Fruit fly (Drosophila melanogaster) whole organism, embryonic: ENCODE results near the gene Dnaaf4.

Experiments
- BEAF-32 ChIP-seq: fragments of 200-800 bp; sonication (Bioruptor generic); optimal IDR thresholded peaks from 3 replicates; lab custom pipeline; 2017; ENCODE audit warnings: missing biosample characterization, missing genetic modification characterization, mild to moderate bottlenecking, moderate library complexity, missing genetic modification reagents
- Bgb ChIP-seq: fragments of 200-800 bp; sonication (Bioruptor generic); IDR thresholded peaks from 2 replicates; pipeline ENCODE4 v1.3.6; 2022; ENCODE audit warnings: missing biosample characterization, missing genetic modification characterization; ENCODE audit not compliant: partially characterized antibody
- CG1024 ChIP-seq: fragments of 200-800 bp; sonication (Bioruptor generic); IDR thresholded peaks from 2 replicates; pipeline ENCODE4 v1.3.6; 2022; ENCODE audit warnings: missing biosample characterization, missing genetic modification characterization
- CG11456 ChIP-seq: fragments of 200-800 bp; sonication (Bioruptor generic); IDR thresholded peaks from 3 replicates; pipeline ENCODE4 v1.3.6; 2022; ENCODE audit warnings: missing biosample characterization, missing genetic modification characterization
- CG13287 ChIP-seq: fragments of 200-800 bp; sonication (Bioruptor generic); IDR thresholded peaks from 2 replicates; pipeline ENCODE4 v1.3.6; 2022; ENCODE audit warnings: missing biosample characterization, missing genetic modification characterization; ENCODE audit not compliant: partially characterized antibody
- CG13624 ChIP-seq: fragments of 200-800 bp; sonication (Bioruptor generic); optimal IDR thresholded peaks from 2 replicates; lab custom pipeline; 2016; ENCODE audit warnings: missing biosample characterization, missing genetic modification characterization
- CG15514 ChIP-seq: fragments of 200-800 bp; sonication (Bioruptor generic); optimal IDR thresholded peaks from 3 replicates; lab custom pipeline; 2017; ENCODE audit warnings: missing biosample characterization, missing genetic modification characterization, mild to moderate bottlenecking, moderate library complexity, missing genetic modification reagents
- CG16779 ChIP-seq: fragments of 200-800 bp; sonication (Bioruptor generic); IDR thresholded peaks from 2 replicates; pipeline ENCODE4 v1.3.6; 2022; ENCODE audit warnings: missing biosample characterization, missing genetic modification characterization
- CG2116 ChIP-seq: fragments of 200-800 bp; sonication (Bioruptor generic); optimal IDR thresholded peaks from 3 replicates; lab custom pipeline; 2018; ENCODE audit warnings: missing biosample characterization, mild to moderate bottlenecking, missing genetic modification characterization
- CG4617 ChIP-seq: fragments of 200-800 bp; sonication (Bioruptor generic); optimal IDR thresholded peaks from 3 replicates; lab custom pipeline; 2016; ENCODE audit warnings: missing biosample characterization, missing genetic modification characterization, borderline replicate concordance
- CG6683 ChIP-seq: fragments of 200-800 bp; sonication (Bioruptor generic); optimal IDR thresholded peaks from 2 replicates; lab custom pipeline; 2017; ENCODE audit warnings: missing biosample characterization, mild to moderate bottlenecking, missing genetic modification characterization, missing genetic modification reagents
- CG6765 ChIP-seq: fragments of 200-800 bp; sonication (Bioruptor generic); optimal IDR thresholded peaks from 3 replicates; lab custom pipeline; 2017; ENCODE audit warnings: missing biosample characterization, mild to moderate bottlenecking, missing genetic modification characterization
- Deaf1 ChIP-seq: fragments of 200-800 bp; optimal IDR thresholded peaks from 3 replicates; lab custom pipeline; 2019; ENCODE audit warnings: missing biosample characterization, mild to moderate bottlenecking, missing genetic modification characterization, moderate library complexity
- Doc3 ChIP-seq: fragments of 200-800 bp; sonication (Bioruptor generic); IDR thresholded peaks from 3 replicates; pipeline ENCODE4 v1.3.6; 2022; ENCODE audit warnings: missing biosample characterization, missing genetic modification characterization; ENCODE audit not compliant: partially characterized antibody
- E2f2 ChIP-seq: fragments of 200-800 bp; sonication (Bioruptor generic); IDR thresholded peaks from 2 replicates; pipeline ENCODE4 v1.3.6; 2022; ENCODE audit warnings: missing biosample characterization, missing genetic modification characterization
- Jarid2 ChIP-seq: fragments of 200-800 bp; sonication (Bioruptor generic); optimal IDR thresholded peaks from 3 replicates; lab custom pipeline; 2017; ENCODE audit warnings: mild to moderate bottlenecking, missing biosample characterization, missing genetic modification reagents, missing genetic modification characterization
- MESR4 ChIP-seq: fragments of 200-800 bp; sonication (Bioruptor generic); optimal IDR thresholded peaks from 2 replicates; lab custom pipeline; 2018; ENCODE audit warnings: missing biosample characterization, mild to moderate bottlenecking, missing genetic modification characterization, moderate library complexity
- Mrtf ChIP-seq: fragments of 200-800 bp; sonication (Bioruptor generic); IDR thresholded peaks from 3 replicates; pipeline ENCODE4 v1.3.6; 2022; ENCODE audit warnings: missing biosample characterization, missing genetic modification characterization
- Myb ChIP-seq: fragments of 200-800 bp; sonication (Bioruptor generic); optimal IDR thresholded peaks from 2 replicates; lab custom pipeline; 2016; ENCODE audit warnings: missing biosample characterization, missing genetic modification characterization
- Opbp ChIP-seq: fragments of 200-800 bp; sonication (Bioruptor generic); IDR thresholded peaks from 3 replicates; pipeline ENCODE4 v1.3.6; 2022; ENCODE audit warnings: missing biosample characterization, missing genetic modification characterization; ENCODE audit not compliant: partially characterized antibody
- Ravus ChIP-seq: fragments of 200-800 bp; sonication (Bioruptor generic); IDR thresholded peaks from 2 replicates; pipeline ENCODE4 v1.3.6; 2022; ENCODE audit warnings: missing biosample characterization, missing genetic modification characterization
- Sry-β ChIP-seq: fragments of 200-800 bp; sonication (Bioruptor generic); optimal IDR thresholded peaks from 2 replicates; lab custom pipeline; 2018; ENCODE audit warnings: missing biosample characterization, mild to moderate bottlenecking, missing genetic modification characterization, moderate library complexity
- Stat92E ChIP-seq, 3 experiments: fragments of >200 bp in 2 of 3; fragments of 200-800 bp in 1 of 3; sonication (Bioruptor generic) in 1 of 3; optimal IDR thresholded peaks; 2 replicates each; lab custom pipeline; 2017 to 2019; ENCODE audit warnings: missing biosample characterization in 3 of 3, missing genetic modification characterization in 3 of 3, mild to moderate bottlenecking in 1 of 3, moderate library complexity in 1 of 3
- Usf ChIP-seq: fragments of 200-800 bp; sonication (Bioruptor generic); optimal IDR thresholded peaks from 2 replicates; lab custom pipeline; 2017; ENCODE audit warnings: missing genotype, missing biosample characterization, missing genetic modification characterization
- ato ChIP-seq: fragments of 200-800 bp; sonication (Bioruptor generic); IDR thresholded peaks from 2 replicates; pipeline ENCODE4 v1.3.6; 2022; ENCODE audit warnings: missing biosample characterization, missing genetic modification characterization; ENCODE audit not compliant: partially characterized antibody
- az2 ChIP-seq: fragments of 200-800 bp; sonication (Bioruptor generic); optimal IDR thresholded peaks from 3 replicates; lab custom pipeline; 2016; ENCODE audit warnings: missing biosample characterization, missing genetic modification characterization
- chif ChIP-seq, 2 experiments: fragments of 200-800 bp; sonication (Bioruptor generic); optimal IDR thresholded peaks; 3 replicates each; lab custom pipeline; 2016; ENCODE audit warnings: missing biosample characterization in 2 of 2, missing genetic modification characterization in 2 of 2
- chm ChIP-seq: fragments of 200-800 bp; sonication (Bioruptor generic); IDR thresholded peaks from 2 replicates; pipeline ENCODE4 v1.3.6; 2022; ENCODE audit warnings: missing biosample characterization, missing genetic modification characterization
- ci ChIP-seq: fragments of 200-800 bp; sonication (Bioruptor generic); IDR thresholded peaks from 3 replicates; pipeline ENCODE4 v1.3.6; 2022; ENCODE audit warnings: missing biosample characterization, missing genetic modification characterization
- crp ChIP-seq, 2 experiments: fragments of 200-800 bp; sonication (Bioruptor generic); optimal IDR thresholded peaks; 2 replicates in 1 of 2; 3 replicates in 1 of 2; lab custom pipeline; 2017; ENCODE audit warnings: missing biosample characterization in 2 of 2, missing genetic modification characterization in 2 of 2, mild to moderate bottlenecking in 1 of 2, moderate library complexity in 1 of 2
- danr ChIP-seq: fragments of 200-800 bp; sonication (Bioruptor generic); IDR thresholded peaks from 2 replicates; pipeline ENCODE4 v1.3.6; 2022; ENCODE audit warnings: missing biosample characterization, missing genetic modification characterization
- dati ChIP-seq: fragments of 200-800 bp; sonication (Bioruptor generic); IDR thresholded peaks from 2 replicates; pipeline ENCODE4 v1.3.6; 2022; ENCODE audit warnings: missing biosample characterization, missing genetic modification characterization
- dysf ChIP-seq: fragments of 200-800 bp; sonication (Bioruptor generic); IDR thresholded peaks from 3 replicates; pipeline ENCODE4 v1.3.6; 2022; ENCODE audit warnings: missing biosample characterization, missing genetic modification characterization
- eyg ChIP-seq: fragments of 200-800 bp; sonication (Bioruptor generic); optimal IDR thresholded peaks from 3 replicates; lab custom pipeline; 2016; ENCODE audit warnings: missing biosample characterization, missing genetic modification characterization
- fd64A ChIP-seq: fragments of 200-800 bp; sonication (Bioruptor generic); optimal IDR thresholded peaks from 3 replicates; lab custom pipeline; 2018; ENCODE audit warnings: missing biosample characterization, mild to moderate bottlenecking, missing genetic modification characterization
- fu2 ChIP-seq: fragments of 200-800 bp; sonication (Bioruptor generic); optimal IDR thresholded peaks from 2 replicates; lab custom pipeline; 2016; ENCODE audit warnings: missing biosample characterization, missing genetic modification characterization
- gfzf ChIP-seq: fragments of 200-800 bp; sonication (Bioruptor generic); optimal IDR thresholded peaks from 2 replicates; lab custom pipeline; 2016; ENCODE audit warnings: missing biosample characterization, mild to moderate bottlenecking, missing genetic modification characterization, moderate library complexity
- h ChIP-seq: fragments of >200 bp; optimal IDR thresholded peaks from 2 replicates; lab custom pipeline; 2017
- sens ChIP-seq: fragments of 200-800 bp; sonication (Bioruptor generic); peaks from one replicate; lab custom pipeline; 2016; ENCODE audit warnings: missing biosample characterization, missing genetic modification characterization
- shn ChIP-seq: fragments of 200-800 bp; sonication (Bioruptor generic); optimal IDR thresholded peaks from 3 replicates; lab custom pipeline; 2016; ENCODE audit warnings: missing biosample characterization, missing genetic modification characterization
- so ChIP-seq: fragments of 200-800 bp; sonication (Bioruptor generic); IDR thresholded peaks from 3 replicates; pipeline ENCODE4 v1.3.6; 2022; ENCODE audit warnings: missing biosample characterization, missing genetic modification characterization
- tin ChIP-seq: fragments of 200-800 bp; sonication (Bioruptor generic); optimal IDR thresholded peaks from 3 replicates; lab custom pipeline; 2016; ENCODE audit warnings: missing biosample characterization, missing genetic modification characterization
- unc-4 ChIP-seq: fragments of 200-800 bp; sonication (Bioruptor generic); IDR thresholded peaks from 2 replicates; pipeline ENCODE4 v1.3.6; 2022; ENCODE audit warnings: missing biosample characterization, missing genetic modification characterization; ENCODE audit not compliant: partially characterized antibody

Gene Dnaaf4

dm6 chr2L:11119966-11120517 lies 1.5 kb downstream of the Dnaaf4 start, which contains the start of gene CG6230 (continued):
- TF ChIP-seq Myb (GFP tag; lab: Kevin White, UChicago) = peak; percentile 78
- no peak for TF ChIP-seq chif (GFP tag; optimal IDR thresholded peaks at IDR 0.05; lab: Kevin White, UChicago)
- peak; percentile 68 for TF ChIP-seq unc-4 (GFP tag; lab: Robert Waterston, UW)
- no peak for TF ChIP-seq eyg
- peak; percentile 18 for TF ChIP-seq gfzf
- no peak for TF ChIP-seq Ravus
- no peak for TF ChIP-seq az2
- no peak for TF ChIP-seq CG11456 (GFP tag; lab: Robert Waterston, UW)
- peak; percentile 51; the same call in 1 of the 3 replicates for TF ChIP-seq Doc3 (GFP tag; lab: Robert Waterston, UW)
- TF ChIP-seq sens = peak; percentile 27
- TF ChIP-seq Sry-β (GFP tag; lab: Kevin White, UChicago) = no peak
- no peak for TF ChIP-seq CG16779 (GFP tag; lab: Robert Waterston, UW)
- no peak for TF ChIP-seq dati
- TF ChIP-seq CG6765 (GFP tag; lab: Kevin White, UChicago) = no peak
- TF ChIP-seq Jarid2 = no peak
- no peak for TF ChIP-seq chm (GFP tag; lab: Robert Waterston, UW)
- no peak for TF ChIP-seq so (GFP tag; lab: Robert Waterston, UW)
- TF ChIP-seq crp (GFP tag; optimal IDR thresholded peaks at IDR 0.05; lab: Kevin White, UChicago) = peak; percentile 31 to 91
- peak; percentile 16 for TF ChIP-seq CG15514
- no peak for TF ChIP-seq CG13624 (GFP tag; lab: Kevin White, UChicago)
- TF ChIP-seq tin (GFP tag; lab: Kevin White, UChicago) = no peak
- TF ChIP-seq ci = peak; percentile 30; the same call in 1 of the 3 replicates
- peak; percentile 71 for TF ChIP-seq Bgb (GFP tag; lab: Robert Waterston, UW)
- TF ChIP-seq ato (GFP tag; lab: Robert Waterston, UW) = peak; percentile 64
- TF ChIP-seq shn (GFP tag; lab: Kevin White, UChicago) = no peak
- TF ChIP-seq CG1024 (GFP tag; lab: Robert Waterston, UW) = no peak
- TF ChIP-seq CG4617 (GFP tag; lab: Kevin White, UChicago) = peak; percentile 59
- TF ChIP-seq Mrtf (GFP tag; lab: Robert Waterston, UW) = no peak
- no peak for TF ChIP-seq Stat92E (GFP tag; optimal IDR thresholded peaks at IDR 0.05; lab: Kevin White, UChicago)
- TF ChIP-seq CG13287 (GFP tag; lab: Robert Waterston, UW) = peak; percentile 77
- peak; percentile 70 for TF ChIP-seq BEAF-32
- TF ChIP-seq CG2116 = peak; percentile 86
- TF ChIP-seq CG6683 = no peak
- TF ChIP-seq dysf = no peak
- peak; percentile 67; the same call in 2 of the 3 replicates for TF ChIP-seq Opbp
- peak; percentile 90 for TF ChIP-seq E2f2 (GFP tag; lab: Robert Waterston, UW)
- TF ChIP-seq Usf (GFP tag; lab: Kevin White, UChicago) = no peak

dm6 chr2L:11113714-11114113 lies 7.8 kb downstream of the Dnaaf4 start, which contains the start of gene Gr32a:
Gene Gr32a (plus strand): TSS chr2L:11114014.
- no peak for TF ChIP-seq fd64A (GFP tag; lab: Kevin White, UChicago)
- no peak for TF ChIP-seq CG2116
- TF ChIP-seq danr (GFP tag; lab: Robert Waterston, UW) = no peak
- TF ChIP-seq Deaf1 (tag; lab: Kevin White, UChicago) = no peak
- no peak for TF ChIP-seq fu2 (GFP tag; lab: Kevin White, UChicago)
- no peak for TF ChIP-seq MESR4
- no peak for TF ChIP-seq h (lab: Kevin White, UChicago)
- TF ChIP-seq CG6765 (GFP tag; lab: Kevin White, UChicago) = no peak
